Worm (Caenorhabditis elegans) whole organism, mixed stage, embryonic: Measurements from ENCODE around the gene dna-2.

Source experiments
- M03D4.4 ChIP-seq: sonication (generic microtip); optimal IDR thresholded peaks from 2 replicates; lab custom pipeline; 2017; ENCODE audit warnings: mild to moderate bottlenecking, missing genetic modification characterization, missing compliant biosample characterization
- bed-3 ChIP-seq: fragments of 200-800 bp; sonication (Bioruptor generic); optimal IDR thresholded peaks from 3 replicates; lab custom pipeline; 2018; ENCODE audit warnings: mild to moderate bottlenecking, missing genetic modification characterization, moderate library complexity, missing compliant biosample characterization
- blmp-1 ChIP-seq: fragments of 150-350 bp; optimal IDR thresholded peaks from 2 replicates; lab custom pipeline; 2014; ENCODE audit warnings: missing biosample characterization, missing genetic modification characterization
- ceh-39 ChIP-seq: fragments of 150-350 bp; optimal IDR thresholded peaks from 2 replicates; lab custom pipeline; 2014; ENCODE audit warnings: missing biosample characterization, missing genetic modification characterization
- ceh-43 ChIP-seq: fragments of 200-800 bp; sonication (Bioruptor generic); optimal IDR thresholded peaks from 2 replicates; lab custom pipeline; 2018; ENCODE audit warnings: mild to moderate bottlenecking, missing genetic modification characterization, moderate library complexity, missing compliant biosample characterization
- ceh-83 ChIP-seq: fragments of 200-800 bp; sonication (Bioruptor generic); optimal IDR thresholded peaks from 2 replicates; lab custom pipeline; 2018; ENCODE audit warnings: mild to moderate bottlenecking, missing genetic modification characterization, missing compliant biosample characterization
- ces-1 ChIP-seq: fragments of 150-350 bp; optimal IDR thresholded peaks from 2 replicates; lab custom pipeline; 2014; ENCODE audit warnings: missing biosample characterization, missing genetic modification reagents, missing genetic modification characterization
- cnd-1 ChIP-seq: fragments of 200-800 bp; sonication (Bioruptor generic); optimal IDR thresholded peaks from 2 replicates; lab custom pipeline; 2018; ENCODE audit warnings: mild to moderate bottlenecking, missing genetic modification characterization, missing compliant biosample characterization
- drap-1 ChIP-seq: fragments of 200-800 bp; sonication (Bioruptor generic); optimal IDR thresholded peaks from 3 replicates; lab custom pipeline; 2018; ENCODE audit warnings: mild to moderate bottlenecking, missing genetic modification characterization, missing compliant biosample characterization
- elt-1 ChIP-seq: sonication (generic microtip); optimal IDR thresholded peaks from 2 replicates; lab custom pipeline; 2017; ENCODE audit warnings: missing genetic modification characterization, mild to moderate bottlenecking, missing compliant biosample characterization, antibody characterized with exemption, moderate library complexity, borderline replicate concordance; ENCODE audit not compliant: insufficient read depth
- elt-3 ChIP-seq: fragments of 150-350 bp; optimal IDR thresholded peaks from 2 replicates; lab custom pipeline; 2014; ENCODE audit warnings: missing biosample characterization, missing genetic modification characterization
- flh-1 ChIP-seq: fragments of 200-800 bp; sonication (Bioruptor generic); optimal IDR thresholded peaks from 2 replicates; lab custom pipeline; 2018; ENCODE audit warnings: mild to moderate bottlenecking, missing genetic modification characterization, moderate library complexity, missing compliant biosample characterization
- ham-2 ChIP-seq: fragments of 200-800 bp; sonication (Bioruptor generic); optimal IDR thresholded peaks from 2 replicates; lab custom pipeline; 2018; ENCODE audit warnings: mild to moderate bottlenecking, missing genetic modification characterization, missing compliant biosample characterization
- hlh-1 ChIP-seq: fragments of 150-350 bp; optimal IDR thresholded peaks from 2 replicates; lab custom pipeline; 2014; ENCODE audit warnings: missing biosample characterization, missing genetic modification reagents, missing genetic modification characterization
- lin-13 ChIP-seq: fragments of 150-350 bp; optimal IDR thresholded peaks from 2 replicates; lab custom pipeline; 2014; ENCODE audit warnings: missing biosample characterization, missing genetic modification characterization
- lin-32 ChIP-seq: fragments of 200-800 bp; sonication (Bioruptor generic); optimal IDR thresholded peaks from 2 replicates; lab custom pipeline; 2018; ENCODE audit warnings: mild to moderate bottlenecking, missing genetic modification characterization, missing compliant biosample characterization
- lsy-2 ChIP-seq: fragments of 150-350 bp; optimal IDR thresholded peaks from 2 replicates; lab custom pipeline; 2014; ENCODE audit warnings: missing biosample characterization, missing genetic modification characterization
- mab-5 ChIP-seq: fragments of 150-350 bp; optimal IDR thresholded peaks from 2 replicates; lab custom pipeline; 2014; ENCODE audit warnings: missing biosample characterization, missing genetic modification characterization
- mep-1 ChIP-seq: fragments of 150-350 bp; optimal IDR thresholded peaks from 2 replicates; lab custom pipeline; 2017; ENCODE audit warnings: missing biosample characterization, missing genetic modification reagents, missing genetic modification characterization, inconsistent platforms
- mls-2 ChIP-seq: sonication (generic microtip); optimal IDR thresholded peaks from 2 replicates; lab custom pipeline; 2016; ENCODE audit warnings: mild to moderate bottlenecking, missing genetic modification characterization, moderate library complexity, missing compliant biosample characterization
- nhr-12 ChIP-seq: fragments of 150-350 bp; optimal IDR thresholded peaks from 2 replicates; lab custom pipeline; 2014; ENCODE audit warnings: missing biosample characterization, missing genetic modification characterization
- nhr-2 ChIP-seq: fragments of 150-350 bp; optimal IDR thresholded peaks from 2 replicates; lab custom pipeline; 2014; ENCODE audit warnings: missing biosample characterization, missing genetic modification characterization
- nhr-237 ChIP-seq: fragments of 150-350 bp; optimal IDR thresholded peaks from 2 replicates; lab custom pipeline; 2014; ENCODE audit warnings: missing biosample characterization, missing genetic modification characterization
- nhr-28 ChIP-seq: fragments of 150-350 bp; optimal IDR thresholded peaks from 2 replicates; lab custom pipeline; 2014; ENCODE audit warnings: missing biosample characterization, missing genetic modification characterization
- nhr-76 ChIP-seq: sonication (generic microtip); optimal IDR thresholded peaks from 2 replicates; lab custom pipeline; 2017; ENCODE audit warnings: missing biosample characterization, missing genetic modification characterization
- pha-4 ChIP-seq: fragments of 150-350 bp; optimal IDR thresholded peaks from 2 replicates; lab custom pipeline; 2018; ENCODE audit warnings: missing biosample characterization, missing genetic modification reagents, missing genetic modification characterization
- sem-2 ChIP-seq: fragments of 200-800 bp; sonication (Bioruptor generic); optimal IDR thresholded peaks from 2 replicates; lab custom pipeline; 2018; ENCODE audit warnings: mild to moderate bottlenecking, missing genetic modification characterization, missing compliant biosample characterization
- snpc-4 ChIP-seq: fragments of 150-350 bp; optimal IDR thresholded peaks from 2 replicates; lab custom pipeline; 2014; ENCODE audit warnings: missing biosample characterization, missing genetic modification characterization
- sptf-1 ChIP-seq: sonication (generic microtip); optimal IDR thresholded peaks from 2 replicates; lab custom pipeline; 2017; ENCODE audit warnings: mild to moderate bottlenecking, missing genetic modification characterization, moderate library complexity, missing compliant biosample characterization
- tbx-8 ChIP-seq: fragments of 200-800 bp; sonication (Bioruptor generic); optimal IDR thresholded peaks from 2 replicates; lab custom pipeline; 2018; ENCODE audit warnings: mild to moderate bottlenecking, missing genetic modification characterization, moderate library complexity, missing compliant biosample characterization
- unc-120 ChIP-seq: sonication (generic microtip); optimal IDR thresholded peaks from 2 replicates; lab custom pipeline; 2017; ENCODE audit warnings: missing genetic modification characterization, missing compliant biosample characterization; ENCODE audit not compliant: poor library complexity, severe bottlenecking
- unc-39 ChIP-seq: fragments of 150-350 bp; optimal IDR thresholded peaks from 2 replicates; lab custom pipeline; 2014; ENCODE audit warnings: missing biosample characterization, missing genetic modification characterization
- unc-62 ChIP-seq: fragments of 150-350 bp; optimal IDR thresholded peaks from 2 replicates; lab custom pipeline; 2014; ENCODE audit warnings: missing biosample characterization, missing genetic modification reagents, missing genetic modification characterization
- zip-8 ChIP-seq: fragments of 150-350 bp; optimal IDR thresholded peaks from 2 replicates; lab custom pipeline; 2014; ENCODE audit warnings: missing biosample characterization, missing genetic modification characterization
- ztf-11 ChIP-seq: fragments of 150-350 bp; optimal IDR thresholded peaks from 2 replicates; lab custom pipeline; 2014; ENCODE audit warnings: missing biosample characterization, missing genetic modification characterization

dna-2 gene

ce11 chrII:11747889-11748288 is 30.3 kb upstream of the dna-2 start:
- TF ChIP-seq lsy-2 (tag; lab: Kevin White, UChicago) (peak; percentile 93), zip-8 (tag; lab: Kevin White, UChicago) (no peak), ceh-43 (GFP tag; lab: Kevin White, UChicago) (peak; percentile 17), elt-3 (tag; lab: Kevin White, UChicago) (no peak), mep-1 (tag; lab: Kevin White, UChicago) (peak; percentile 10), ces-1 (peak; percentile 59), lin-13 (tag; lab: Kevin White, UChicago) (no peak), nhr-76 (tag; lab: Kevin White, UChicago) (no peak)
- TF ChIP-seq, all 35 proteins: peak for 4

- no peak for TF ChIP-seq ces-1
- TF ChIP-seq sem-2 (GFP tag; lab: Kevin White, UChicago) = no peak
- no peak for TF ChIP-seq elt-3 (tag; lab: Kevin White, UChicago)
- TF ChIP-seq unc-39 = no peak
- no peak for TF ChIP-seq flh-1 (GFP tag; lab: Kevin White, UChicago)
- TF ChIP-seq, all 35 proteins: peak for 0
Measured at ce11 chrII:11748494-11748893, 29.7 kb upstream of the dna-2 start, which contains the start of the genes F44E5.17 and gpb-1. TSS of gene F44E5.17 (minus strand) at chrII:11748594. TSS of gene gpb-1 (minus strand) at chrII:11748611.

- peak; percentile 42 for TF ChIP-seq ces-1
- peak; percentile 51 for TF ChIP-seq tbx-8 (GFP tag; lab: Kevin White, UChicago)
- peak; percentile 71 for TF ChIP-seq unc-62 (GFP tag; lab: Kevin White, UChicago)
- no peak for TF ChIP-seq nhr-12
- no peak for TF ChIP-seq ceh-43 (GFP tag; lab: Kevin White, UChicago)
- TF ChIP-seq lsy-2 (tag; lab: Kevin White, UChicago) = peak; percentile 67
- peak; percentile 58 for TF ChIP-seq sptf-1
- peak; percentile 78 for TF ChIP-seq drap-1 (GFP tag; lab: Kevin White, UChicago)
- TF ChIP-seq blmp-1 (tag; lab: Kevin White, UChicago) = no peak
- TF ChIP-seq nhr-2 (tag; lab: Kevin White, UChicago) = peak; percentile 22
- no peak for TF ChIP-seq ztf-11 (tag; lab: Kevin White, UChicago)
- TF ChIP-seq bed-3 = no peak
- TF ChIP-seq elt-3 (tag; lab: Kevin White, UChicago) = no peak
- peak; percentile 74 for TF ChIP-seq ceh-83 (GFP tag; lab: Kevin White, UChicago)
- TF ChIP-seq mls-2 (tag; lab: Kevin White, UChicago) = peak; percentile 65
- no peak for TF ChIP-seq sem-2 (GFP tag; lab: Kevin White, UChicago)
- no peak for TF ChIP-seq mab-5 (tag; lab: Kevin White, UChicago)
- peak; percentile 9 for TF ChIP-seq unc-39
- TF ChIP-seq zip-8 (tag; lab: Kevin White, UChicago) = no peak
- peak; percentile 29 for TF ChIP-seq cnd-1 (tag; lab: Kevin White, UChicago)
- TF ChIP-seq mep-1 (tag; lab: Kevin White, UChicago) = peak; percentile 65
- no peak for TF ChIP-seq nhr-28 (tag; lab: Kevin White, UChicago)
- peak; percentile 35 for TF ChIP-seq nhr-237 (tag; lab: Kevin White, UChicago)
- TF ChIP-seq hlh-1 (tag; lab: Kevin White, UChicago) = peak; percentile 76
- TF ChIP-seq lin-13 (tag; lab: Kevin White, UChicago) = peak; percentile 54
- peak; percentile 99 for TF ChIP-seq ham-2 (GFP tag; lab: Kevin White, UChicago)
- TF ChIP-seq pha-4 (tag; lab: Kevin White, UChicago) = peak; percentile 74
- no peak for TF ChIP-seq nhr-76 (tag; lab: Kevin White, UChicago)
- peak; percentile 36 for TF ChIP-seq lin-32 (GFP tag; lab: Kevin White, UChicago)
- peak; percentile 31 for TF ChIP-seq ceh-39 (tag; lab: Kevin White, UChicago)
- TF ChIP-seq snpc-4 = no peak
- TF ChIP-seq elt-1 (tag; lab: Kevin White, UChicago) = no peak
- peak; percentile 32 for TF ChIP-seq flh-1 (GFP tag; lab: Kevin White, UChicago)
- TF ChIP-seq M03D4.4 (tag; lab: Kevin White, UChicago) = peak; percentile 83
- TF ChIP-seq unc-120 (tag; lab: Kevin White, UChicago) = peak; percentile 99
Measured at ce11 chrII:11749490-11750172, 28.6 kb upstream of the dna-2 start.
